Comparison of ENCODE assay signal across 1 fruit fly cellular context in the genomic region with DNA sequence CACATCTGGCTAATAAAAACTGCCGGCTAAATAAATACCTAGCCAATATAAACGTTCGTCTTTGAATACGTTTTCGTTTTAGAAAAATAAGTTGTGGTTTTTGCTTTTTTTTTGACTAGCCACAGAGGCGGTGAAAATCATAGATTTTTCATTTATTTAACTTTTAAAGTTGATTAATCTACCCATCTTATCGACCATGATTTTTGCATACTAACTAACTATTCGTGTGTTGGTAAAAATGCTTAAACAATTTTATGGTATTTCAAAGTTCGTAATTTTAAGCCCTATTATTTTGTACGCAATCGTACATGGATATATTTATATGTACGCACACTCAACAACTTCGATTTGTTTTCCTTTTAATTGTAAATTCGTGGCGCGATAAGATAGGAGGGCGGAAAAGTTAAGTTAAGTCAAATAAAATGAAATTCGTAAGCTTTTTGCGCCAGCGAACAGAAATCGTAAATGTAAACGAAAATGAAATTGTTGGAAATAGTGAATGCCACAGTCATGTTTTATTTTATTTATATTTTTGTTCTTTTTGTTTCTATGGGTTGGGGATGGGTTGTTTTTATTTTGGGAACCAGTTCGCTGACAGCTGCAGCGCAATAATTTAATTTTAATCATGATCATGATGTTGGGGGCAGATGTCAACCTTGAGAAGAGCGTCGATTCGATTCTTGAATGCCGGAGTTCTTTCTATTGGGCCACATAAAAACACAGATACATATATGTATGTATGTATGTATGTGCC.
TF ChIP-seq lines count a peak whose summit lies in the region.

No protein-coding gene starts in this region.

TF ChIP-seq in whole organism, embryonic, 481 proteins besides CTCF, POLR2A, EP300 and RAD21 (continued from another document and continues in another):
- peak; percentile 22 for TF ChIP-seq CG34376 (GFP tag; optimal IDR thresholded peaks at IDR 0.05; lab: Kevin White, UChicago)
- no peak for TF ChIP-seq Elba2 (GFP tag; optimal IDR thresholded peaks at IDR 0.05; lab: Kevin White, UChicago)
- TF ChIP-seq schlank (tag; optimal IDR thresholded peaks at IDR 0.05; lab: Kevin White, UChicago) = no peak
- TF ChIP-seq CG1832 (GFP tag; optimal IDR thresholded peaks at IDR 0.05; lab: Kevin White, UChicago) = no peak
- TF ChIP-seq ci (GFP tag; IDR thresholded peaks at IDR 0.05; lab: Robert Waterston, UW) = no peak
- TF ChIP-seq CG7745 (tag; optimal IDR thresholded peaks at IDR 0.05; lab: Kevin White, UChicago) = no peak
- TF ChIP-seq chif (GFP tag; optimal IDR thresholded peaks at IDR 0.05; lab: Kevin White, UChicago) = peak; percentile 11 to 16
- TF ChIP-seq CG8290 (GFP tag; optimal IDR thresholded peaks at IDR 0.05; lab: Kevin White, UChicago) = no peak
- TF ChIP-seq CG8290 (tag; optimal IDR thresholded peaks at IDR 0.05; lab: Kevin White, UChicago) = peak in 1 of 2 experiments; percentile 27
- TF ChIP-seq her (GFP tag; optimal IDR thresholded peaks at IDR 0.05; lab: Kevin White, UChicago) = no peak
- TF ChIP-seq CG11085 (GFP tag; IDR thresholded peaks at IDR 0.05; lab: Robert Waterston, UW) = no peak
- no peak for TF ChIP-seq CG15479 (GFP tag; optimal IDR thresholded peaks at IDR 0.05; lab: Kevin White, UChicago)
- TF ChIP-seq CG9437 (GFP tag; optimal IDR thresholded peaks at IDR 0.05; lab: Kevin White, UChicago) = no peak
- no peak for TF ChIP-seq ara (GFP tag; IDR thresholded peaks at IDR 0.05; lab: Robert Waterston, UW)
- TF ChIP-seq btn (GFP tag; optimal IDR thresholded peaks at IDR 0.05; lab: Kevin White, UChicago) = no peak
- 0 out of 2 replicates have a peak, but pooled peaks have one; percentile 32 for TF ChIP-seq esg (GFP tag; conservative IDR thresholded peaks at IDR 0.05; lab: Robert Waterston, UW)
- TF ChIP-seq Deaf1 (tag; optimal IDR thresholded peaks at IDR 0.05; lab: Kevin White, UChicago) = peak; percentile 5
- peak; percentile 23; the same call in 1 of the 2 replicates for TF ChIP-seq Awh (GFP tag; IDR thresholded peaks at IDR 0.05; lab: Robert Waterston, UW)
- peak; percentile 57 for TF ChIP-seq CG7839 (tag; optimal IDR thresholded peaks at IDR 0.05; lab: Kevin White, UChicago)
- TF ChIP-seq ftz-f1 (GFP tag; optimal IDR thresholded peaks at IDR 0.05; lab: Kevin White, UChicago) = no peak
- no peak for TF ChIP-seq CG1529 (GFP tag; optimal IDR thresholded peaks at IDR 0.05; lab: Kevin White, UChicago)
- TF ChIP-seq pzg (GFP tag; optimal IDR thresholded peaks at IDR 0.05; lab: Kevin White, UChicago) = no peak
- TF ChIP-seq CG15269 (tag; optimal IDR thresholded peaks at IDR 0.05; lab: Kevin White, UChicago) = peak; percentile 70
- TF ChIP-seq CG14710 (tag; optimal IDR thresholded peaks at IDR 0.05; lab: Kevin White, UChicago) = no peak
- TF ChIP-seq Hr39 (optimal IDR thresholded peaks at IDR 0.05; lab: Kevin White, UChicago) = no peak
- TF ChIP-seq CG31224 (GFP tag; IDR thresholded peaks at IDR 0.05; lab: Robert Waterston, UW) = 0 out of 2 replicates have a peak, but pooled peaks have one; percentile 7
- TF ChIP-seq zf30C (GFP tag; optimal IDR thresholded peaks at IDR 0.05; lab: Kevin White, UChicago) = no peak
- TF ChIP-seq CG4730 (GFP tag; IDR thresholded peaks at IDR 0.05; lab: Robert Waterston, UW) = no peak
- no peak for TF ChIP-seq pnt (GFP tag; optimal IDR thresholded peaks at IDR 0.05; lab: Kevin White, UChicago)
- no peak for TF ChIP-seq Hand (GFP tag; optimal IDR thresholded peaks at IDR 0.05; lab: Kevin White, UChicago)
- TF ChIP-seq Eip74EF (GFP tag; optimal IDR thresholded peaks at IDR 0.05; lab: Kevin White, UChicago) = no peak
- peak; percentile 52; the same call in 1 of the 3 replicates for TF ChIP-seq dysf (GFP tag; IDR thresholded peaks at IDR 0.05; lab: Robert Waterston, UW)
- no peak for TF ChIP-seq Ravus (GFP tag; IDR thresholded peaks at IDR 0.05; lab: Robert Waterston, UW)
- no peak for TF ChIP-seq CG17612 (GFP tag; IDR thresholded peaks at IDR 0.05; lab: Robert Waterston, UW)
- TF ChIP-seq Fer1 (GFP tag; optimal IDR thresholded peaks at IDR 0.05; lab: Kevin White, UChicago) = peak; percentile 39
- TF ChIP-seq CG33213 (GFP tag; optimal IDR thresholded peaks at IDR 0.05; lab: Kevin White, UChicago) = no peak
- no peak for TF ChIP-seq CG4328 (GFP tag; optimal IDR thresholded peaks at IDR 0.05; lab: Kevin White, UChicago)
- TF ChIP-seq CG8924 (tag; optimal IDR thresholded peaks at IDR 0.05; lab: Kevin White, UChicago) = peak; percentile 29
- no peak for TF ChIP-seq cato (GFP tag; optimal IDR thresholded peaks at IDR 0.05; lab: Kevin White, UChicago; ENCODE audit: borderline replicate concordance)
- no peak for TF ChIP-seq shn (GFP tag; optimal IDR thresholded peaks at IDR 0.05; lab: Kevin White, UChicago)
- TF ChIP-seq TFAM (GFP tag; optimal IDR thresholded peaks at IDR 0.05; lab: Kevin White, UChicago) = no peak
- peak; percentile 40 for TF ChIP-seq CG9727 (GFP tag; optimal IDR thresholded peaks at IDR 0.05; lab: Kevin White, UChicago)
- peak; percentile 36 for TF ChIP-seq CG18262 (tag; optimal IDR thresholded peaks at IDR 0.05; lab: Kevin White, UChicago)
- no peak for TF ChIP-seq CG2202 (tag; optimal IDR thresholded peaks at IDR 0.05; lab: Kevin White, UChicago)
- TF ChIP-seq pros (GFP tag; optimal IDR thresholded peaks at IDR 0.05; lab: Kevin White, UChicago) = no peak
- no peak for TF ChIP-seq kni (GFP tag; optimal IDR thresholded peaks at IDR 0.05; lab: Kevin White, UChicago)
- no peak for TF ChIP-seq luna (GFP tag; optimal IDR thresholded peaks at IDR 0.05; lab: Kevin White, UChicago)
- no peak for TF ChIP-seq CG8765 (GFP tag; IDR thresholded peaks at IDR 0.05; lab: Robert Waterston, UW)
- peak; percentile 9 for TF ChIP-seq CG17568 (GFP tag; optimal IDR thresholded peaks at IDR 0.05; lab: Kevin White, UChicago)
- no peak for TF ChIP-seq CG6791 (GFP tag; IDR thresholded peaks at IDR 0.05; lab: Robert Waterston, UW; ENCODE audit: partially characterized antibody)
- no peak for TF ChIP-seq CG7928 (GFP tag; optimal IDR thresholded peaks at IDR 0.05; lab: Kevin White, UChicago)
- TF ChIP-seq Ets97D (GFP tag; optimal IDR thresholded peaks at IDR 0.05; lab: Kevin White, UChicago) = no peak
- no peak for TF ChIP-seq sisA (GFP tag; IDR thresholded peaks at IDR 0.05; lab: Robert Waterston, UW)
- TF ChIP-seq Dad (GFP tag; optimal IDR thresholded peaks at IDR 0.05; lab: Kevin White, UChicago) = no peak
- no peak for TF ChIP-seq Dbx (GFP tag; IDR thresholded peaks at IDR 0.05; lab: Robert Waterston, UW)
- peak; percentile 63; the same call in 1 of the 2 replicates for TF ChIP-seq CG32532 (GFP tag; IDR thresholded peaks at IDR 0.05; lab: Robert Waterston, UW)
- TF ChIP-seq CG10654 (GFP tag; optimal IDR thresholded peaks at IDR 0.05; lab: Kevin White, UChicago) = no peak
- TF ChIP-seq E2f2 (GFP tag; IDR thresholded peaks at IDR 0.05; lab: Robert Waterston, UW) = 0 out of 2 replicates have a peak, but pooled peaks have one; percentile 26
- no peak for TF ChIP-seq Adf1 (GFP tag; IDR thresholded peaks at IDR 0.05; lab: Robert Waterston, UW)
- TF ChIP-seq Dfd (GFP tag; optimal IDR thresholded peaks at IDR 0.05; lab: Kevin White, UChicago) = no peak
- TF ChIP-seq CG4820 (GFP tag; optimal IDR thresholded peaks at IDR 0.05; lab: Kevin White, UChicago) = no peak
- TF ChIP-seq Bgb (GFP tag; IDR thresholded peaks at IDR 0.05; lab: Robert Waterston, UW; ENCODE audit: partially characterized antibody) = no peak
- TF ChIP-seq Hmr (GFP tag; optimal IDR thresholded peaks at IDR 0.05; lab: Kevin White, UChicago) = peak; percentile 34
- no peak for TF ChIP-seq ase (GFP tag; IDR thresholded peaks at IDR 0.05; lab: Robert Waterston, UW)
- no peak for TF ChIP-seq dm (GFP tag; optimal IDR thresholded peaks at IDR 0.05; lab: Kevin White, UChicago)
- no peak for TF ChIP-seq CG10959 (GFP tag; IDR thresholded peaks at IDR 0.05; lab: Robert Waterston, UW)
- TF ChIP-seq psq (GFP tag; optimal IDR thresholded peaks at IDR 0.05; lab: Kevin White, UChicago) = no peak
- TF ChIP-seq CHES-1-like (GFP tag; optimal IDR thresholded peaks at IDR 0.05; lab: Kevin White, UChicago) = no peak
- TF ChIP-seq Ada2b (GFP tag; IDR thresholded peaks at IDR 0.05; lab: Robert Waterston, UW) = peak; percentile 58; the same call in 1 of the 2 replicates
- no peak for TF ChIP-seq CG13287 (GFP tag; IDR thresholded peaks at IDR 0.05; lab: Robert Waterston, UW; ENCODE audit: partially characterized antibody)
- TF ChIP-seq NC2α (GFP tag; optimal IDR thresholded peaks at IDR 0.05; lab: Kevin White, UChicago) = no peak
- TF ChIP-seq Opbp (GFP tag; IDR thresholded peaks at IDR 0.05; lab: Robert Waterston, UW; ENCODE audit: partially characterized antibody) = no peak
- no peak for TF ChIP-seq danr (GFP tag; IDR thresholded peaks at IDR 0.05; lab: Robert Waterston, UW)
- TF ChIP-seq CG1024 (GFP tag; IDR thresholded peaks at IDR 0.05; lab: Robert Waterston, UW) = 0 out of 2 replicates have a peak, but pooled peaks have one; percentile 17
- no peak for TF ChIP-seq prd (optimal IDR thresholded peaks at IDR 0.05; lab: Kevin White, UChicago)
- TF ChIP-seq prd (GFP tag; IDR thresholded peaks at IDR 0.05; lab: Robert Waterston, UW) = no peak
- no peak for TF ChIP-seq CG11560 (tag; IDR thresholded peaks at IDR 0.05; lab: Robert Waterston, UW)
- TF ChIP-seq CG8388 (GFP tag; optimal IDR thresholded peaks at IDR 0.05; lab: Kevin White, UChicago) = no peak
- peak; percentile 42 for TF ChIP-seq CG30403 (GFP tag; optimal IDR thresholded peaks at IDR 0.05; lab: Kevin White, UChicago)
- TF ChIP-seq trh (GFP tag; optimal IDR thresholded peaks at IDR 0.05; lab: Kevin White, UChicago) = no peak
- TF ChIP-seq CG2712 (tag; optimal IDR thresholded peaks at IDR 0.05; lab: Kevin White, UChicago) = peak; percentile 24
- TF ChIP-seq CG6254 (GFP tag; optimal IDR thresholded peaks at IDR 0.05; lab: Kevin White, UChicago) = no peak
- no peak for TF ChIP-seq Vsx1 (GFP tag; optimal IDR thresholded peaks at IDR 0.05; lab: Kevin White, UChicago)
- TF ChIP-seq Hr51 (GFP tag; optimal IDR thresholded peaks at IDR 0.05; lab: Kevin White, UChicago) = peak in 1 of 2 experiments; percentile 69
- no peak for TF ChIP-seq Scr (GFP tag; IDR thresholded peaks at IDR 0.05; lab: Robert Waterston, UW; ENCODE audit: partially characterized antibody)
- no peak for TF ChIP-seq CG7987 (GFP tag; optimal IDR thresholded peaks at IDR 0.05; lab: Kevin White, UChicago)
- peak; percentile 47 for TF ChIP-seq Xbp1 (GFP tag; optimal IDR thresholded peaks at IDR 0.05; lab: Kevin White, UChicago)
- TF ChIP-seq zfh2 (GFP tag; optimal IDR thresholded peaks at IDR 0.05; lab: Kevin White, UChicago) = peak; percentile 6
- TF ChIP-seq CG6854 (GFP tag; optimal IDR thresholded peaks at IDR 0.05; lab: Kevin White, UChicago) = no peak
- TF ChIP-seq CG6765 (GFP tag; optimal IDR thresholded peaks at IDR 0.05; lab: Kevin White, UChicago) = no peak
- peak; percentile 23; the same call in 1 of the 2 replicates for TF ChIP-seq CG17328 (GFP tag; IDR thresholded peaks at IDR 0.05; lab: Robert Waterston, UW)
- TF ChIP-seq hb (GFP tag; IDR thresholded peaks at IDR 0.05; lab: Robert Waterston, UW; ENCODE audit: partially characterized antibody) = no peak
- no peak for TF ChIP-seq ash1 (GFP tag; optimal IDR thresholded peaks at IDR 0.05; lab: Kevin White, UChicago)
- no peak for TF ChIP-seq Tbp (GFP tag; optimal IDR thresholded peaks at IDR 0.05; lab: Kevin White, UChicago)
- no peak for TF ChIP-seq Fer2 (tag; optimal IDR thresholded peaks at IDR 0.05; lab: Kevin White, UChicago)
- TF ChIP-seq oc (tag; optimal IDR thresholded peaks at IDR 0.05; lab: Kevin White, UChicago) = no peak
- TF ChIP-seq B-H2 (GFP tag; optimal IDR thresholded peaks at IDR 0.05; lab: Kevin White, UChicago) = no peak
- TF ChIP-seq nmo (GFP tag; optimal IDR thresholded peaks at IDR 0.05; lab: Kevin White, UChicago) = peak; percentile 10
- peak in 1 of 2 experiments; percentile 31 for TF ChIP-seq dpn (GFP tag; optimal IDR thresholded peaks at IDR 0.05; lab: Kevin White, UChicago)
- no peak for TF ChIP-seq mirr (GFP tag; optimal IDR thresholded peaks at IDR 0.05; lab: Kevin White, UChicago)
- no peak for TF ChIP-seq tap (tag; optimal IDR thresholded peaks at IDR 0.05; lab: Kevin White, UChicago)
- TF ChIP-seq wdn (GFP tag; IDR thresholded peaks at IDR 0.05; lab: Robert Waterston, UW) = no peak
- TF ChIP-seq H2.0 (GFP tag; IDR thresholded peaks at IDR 0.05; lab: Robert Waterston, UW) = no peak
- peak; percentile 7 for TF ChIP-seq mam (GFP tag; optimal IDR thresholded peaks at IDR 0.05; lab: Kevin White, UChicago)
- no peak for TF ChIP-seq CG2889 (GFP tag; IDR thresholded peaks at IDR 0.05; lab: Robert Waterston, UW)
- no peak for TF ChIP-seq ewg (GFP tag; optimal IDR thresholded peaks at IDR 0.05; lab: Kevin White, UChicago)
- no peak for TF ChIP-seq Sry-δ (GFP tag; optimal IDR thresholded peaks at IDR 0.05; lab: Kevin White, UChicago)
- no peak for TF ChIP-seq CG15073 (GFP tag; optimal IDR thresholded peaks at IDR 0.05; lab: Kevin White, UChicago)
- no peak for TF ChIP-seq tup (GFP tag; optimal IDR thresholded peaks at IDR 0.05; lab: Kevin White, UChicago)
- peak; percentile 43; the same call in 1 of the 2 replicates for TF ChIP-seq rib (GFP tag; IDR thresholded peaks at IDR 0.05; lab: Robert Waterston, UW)
- TF ChIP-seq sd (tag; optimal IDR thresholded peaks at IDR 0.05; lab: Kevin White, UChicago) = peak; percentile 26
- TF ChIP-seq CG12942 (GFP tag; optimal IDR thresholded peaks at IDR 0.05; lab: Kevin White, UChicago) = no peak
- no peak for TF ChIP-seq fru (optimal IDR thresholded peaks at IDR 0.05; lab: Kevin White, UChicago)
- peak; percentile 4 for TF ChIP-seq CG10147 (GFP tag; optimal IDR thresholded peaks at IDR 0.05; lab: Kevin White, UChicago)
- TF ChIP-seq gfzf (GFP tag; optimal IDR thresholded peaks at IDR 0.05; lab: Kevin White, UChicago) = no peak
- no peak for TF ChIP-seq fd64A (GFP tag; optimal IDR thresholded peaks at IDR 0.05; lab: Kevin White, UChicago)
- TF ChIP-seq HmgZ (tag; optimal IDR thresholded peaks at IDR 0.05; lab: Kevin White, UChicago) = no peak
- no peak for TF ChIP-seq hth (optimal IDR thresholded peaks at IDR 0.05; lab: Kevin White, UChicago)
- TF ChIP-seq so (GFP tag; IDR thresholded peaks at IDR 0.05; lab: Robert Waterston, UW) = peak; percentile 78
- peak; percentile 31 for TF ChIP-seq fu2 (GFP tag; optimal IDR thresholded peaks at IDR 0.05; lab: Kevin White, UChicago)
- no peak for TF ChIP-seq CG10462 (GFP tag; optimal IDR thresholded peaks at IDR 0.05; lab: Kevin White, UChicago)
- no peak for TF ChIP-seq CG14050 (GFP tag; IDR thresholded peaks at IDR 0.05; lab: Robert Waterston, UW)
- no peak for TF ChIP-seq chm (GFP tag; IDR thresholded peaks at IDR 0.05; lab: Robert Waterston, UW)
- no peak for TF ChIP-seq CG31441 (GFP tag; IDR thresholded peaks at IDR 0.05; lab: Robert Waterston, UW)
- no peak for TF ChIP-seq amos (GFP tag; IDR thresholded peaks at IDR 0.05; lab: Robert Waterston, UW; ENCODE audit: partially characterized antibody)
